Worm (Caenorhabditis elegans) whole organism, young adult: ENCODE data around the gene rft-2.

ENCODE experiments used
- B0261.1 ChIP-seq: sonication (generic microtip); optimal IDR thresholded peaks from 2 replicates; lab custom pipeline; 2016; ENCODE audit warnings: mild to moderate bottlenecking, missing genetic modification characterization, moderate library complexity, missing compliant biosample characterization
- F22D6.2 ChIP-seq: sonication (generic microtip); optimal IDR thresholded peaks from 2 replicates; lab custom pipeline; 2016; ENCODE audit warnings: mild to moderate bottlenecking, missing genetic modification characterization, missing compliant biosample characterization
- F33H1.4 ChIP-seq: fragments of 200-800 bp; sonication (Bioruptor generic); IDR thresholded peaks from 2 replicates; pipeline ENCODE4 v1.3.6; 2022; ENCODE audit warnings: missing genetic modification reagents, missing genetic modification characterization, missing compliant biosample characterization
- F37B4.10 ChIP-seq: fragments of 200-800 bp; sonication (Bioruptor generic); IDR thresholded peaks from 2 replicates; pipeline ENCODE4 v1.3.6; 2022; ENCODE audit warnings: missing genetic modification characterization, missing compliant biosample characterization
- F39B2.1 ChIP-seq: fragments of 200-800 bp; sonication (Bioruptor generic); IDR thresholded peaks from 2 replicates; pipeline ENCODE4 v1.3.6; 2022; ENCODE audit warnings: missing genetic modification reagents, missing genetic modification characterization, missing compliant biosample characterization
- Y53F4B.3 ChIP-seq: fragments of 200-800 bp; sonication (Bioruptor generic); IDR thresholded peaks from 2 replicates; pipeline ENCODE4 v1.3.6; 2022; ENCODE audit warnings: missing genetic modification reagents, missing genetic modification characterization, missing compliant biosample characterization
- Y95B8A.8 ChIP-seq: fragments of 200-800 bp; sonication (Bioruptor generic); IDR thresholded peaks from 2 replicates; pipeline ENCODE4 v1.3.6; 2022; ENCODE audit warnings: missing genetic modification reagents, missing genetic modification characterization, missing compliant biosample characterization
- akir-1 ChIP-seq: fragments of 200-800 bp; sonication (Bioruptor generic); optimal IDR thresholded peaks from 2 replicates; lab custom pipeline; 2018; ENCODE audit warnings: mild to moderate bottlenecking, missing genetic modification characterization, moderate library complexity, missing compliant biosample characterization
- aptf-2 ChIP-seq: fragments of 200-800 bp; sonication (Bioruptor generic); conservative IDR thresholded peaks from 2 replicates; pipeline ENCODE4 v1.3.6; 2022; ENCODE audit warnings: missing genetic modification reagents, missing genetic modification characterization, missing compliant biosample characterization
- athp-1 ChIP-seq: sonication (generic microtip); optimal IDR thresholded peaks from 2 replicates; lab custom pipeline; 2017; ENCODE audit warnings: mild to moderate bottlenecking, missing genetic modification characterization, missing compliant biosample characterization
- ccch-3 ChIP-seq: fragments of 200-800 bp; sonication (Bioruptor generic); optimal IDR thresholded peaks from 2 replicates; lab custom pipeline; 2018; ENCODE audit warnings: mild to moderate bottlenecking, missing genetic modification characterization, missing compliant biosample characterization
- cebp-2 ChIP-seq: fragments of 200-800 bp; sonication (Bioruptor generic); IDR thresholded peaks from 2 replicates; pipeline ENCODE4 v1.3.6; 2022; ENCODE audit warnings: missing genetic modification characterization, missing compliant biosample characterization
- ceh-79 ChIP-seq: sonication (generic microtip); optimal IDR thresholded peaks from 2 replicates; lab custom pipeline; 2017; ENCODE audit warnings: mild to moderate bottlenecking, missing genetic modification characterization, missing compliant biosample characterization
- ceh-91 ChIP-seq: fragments of 200-800 bp; sonication (Bioruptor generic); IDR thresholded peaks from 2 replicates; pipeline ENCODE4 v1.3.6; 2022; ENCODE audit warnings: missing genetic modification reagents, missing genetic modification characterization, missing compliant biosample characterization
- chd-7 ChIP-seq: sonication (generic microtip); optimal IDR thresholded peaks from 2 replicates; lab custom pipeline; 2016; ENCODE audit warnings: mild to moderate bottlenecking, missing genetic modification characterization, moderate library complexity, missing compliant biosample characterization
- egrh-3 ChIP-seq: fragments of 200-800 bp; sonication (Bioruptor generic); IDR thresholded peaks from 2 replicates; pipeline ENCODE4 v1.3.6; 2022; ENCODE audit warnings: missing genetic modification reagents, missing genetic modification characterization, missing compliant biosample characterization
- ekl-4 ChIP-seq: fragments of 200-800 bp; sonication (Bioruptor generic); IDR thresholded peaks from 2 replicates; pipeline ENCODE4 v1.3.6; 2022; ENCODE audit warnings: missing genetic modification reagents, missing genetic modification characterization, missing compliant biosample characterization
- him-1 ChIP-seq: sonication (generic microtip); optimal IDR thresholded peaks from 2 replicates; lab custom pipeline; 2016; ENCODE audit warnings: missing genotype, missing genetic modification reagents, missing genetic modification characterization, missing compliant biosample characterization
- hmg-20 ChIP-seq: fragments of 200-800 bp; sonication (Bioruptor generic); IDR thresholded peaks from 2 replicates; pipeline ENCODE4 v1.3.6; 2022; ENCODE audit warnings: missing genetic modification reagents, missing genetic modification characterization, missing compliant biosample characterization
- lin-35 ChIP-seq, 3 experiments: fragments of 150-350 bp in 2 of 3; sonication (generic microtip) in 1 of 3; optimal IDR thresholded peaks; 2 replicates each; lab custom pipeline; 2014 to 2018; ENCODE audit warnings: missing biosample characterization in 3 of 3, missing genetic modification characterization in 3 of 3, missing genetic modification reagents in 3 of 3
- madf-3 ChIP-seq: fragments of 200-800 bp; sonication (Bioruptor generic); IDR thresholded peaks from 2 replicates; pipeline ENCODE4 v1.3.6; 2022; ENCODE audit warnings: missing genetic modification reagents, missing genetic modification characterization, missing compliant biosample characterization
- madf-6 ChIP-seq: fragments of 200-800 bp; sonication (Bioruptor generic); IDR thresholded peaks from 2 replicates; pipeline ENCODE4 v1.3.6; 2022; ENCODE audit warnings: missing genetic modification reagents, missing genetic modification characterization, missing compliant biosample characterization
- mel-28 ChIP-seq: sonication (generic microtip); optimal IDR thresholded peaks from 2 replicates; lab custom pipeline; 2016; ENCODE audit warnings: borderline replicate concordance, mild to moderate bottlenecking, missing genetic modification characterization, missing compliant biosample characterization
- nhr-179 ChIP-seq: sonication (generic microtip); optimal IDR thresholded peaks from 2 replicates; lab custom pipeline; 2016; ENCODE audit warnings: mild to moderate bottlenecking, missing genetic modification characterization, missing compliant biosample characterization
- pha-4 ChIP-seq: fragments of 150-350 bp; sonication (generic microtip); optimal IDR thresholded peaks from 2 replicates; lab custom pipeline; 2014; ENCODE audit warnings: missing biosample characterization, missing genetic modification reagents, missing genetic modification characterization
- rec-8 ChIP-seq, 2 experiments: sonication (generic microtip); optimal IDR thresholded peaks; 2 replicates each; lab custom pipeline; 2016; ENCODE audit warnings: mild to moderate bottlenecking in 2 of 2, missing genetic modification characterization in 2 of 2, missing genetic modification reagents in 2 of 2, missing genotype in 2 of 2, missing biosample characterization in 1 of 2, missing compliant biosample characterization in 1 of 2, moderate library complexity in 1 of 2
- unc-130 ChIP-seq: sonication (generic microtip); optimal IDR thresholded peaks from 2 replicates; lab custom pipeline; 2016; ENCODE audit warnings: missing genetic modification reagents, missing genetic modification characterization, missing compliant biosample characterization
- xnd-1 ChIP-seq: sonication (generic microtip); optimal IDR thresholded peaks from 2 replicates; lab custom pipeline; 2016; ENCODE audit warnings: missing genotype, missing genetic modification reagents, missing genetic modification characterization, missing compliant biosample characterization
- zfh-2 ChIP-seq: fragments of 200-800 bp; sonication (Bioruptor generic); conservative IDR thresholded peaks from 2 replicates; pipeline ENCODE4 v1.3.6; 2022; ENCODE audit warnings: missing genetic modification reagents, missing genetic modification characterization, missing compliant biosample characterization
- zim-3 ChIP-seq: sonication (generic microtip); optimal IDR thresholded peaks from 2 replicates; lab custom pipeline; 2017; ENCODE audit warnings: mild to moderate bottlenecking, missing genetic modification characterization, moderate library complexity, missing compliant biosample characterization
- ztf-25 ChIP-seq: fragments of 200-800 bp; sonication (Bioruptor generic); IDR thresholded peaks from 2 replicates; pipeline ENCODE4 v1.3.6; 2022; ENCODE audit warnings: missing genetic modification reagents, missing genetic modification characterization, missing compliant biosample characterization
- ztf-28 ChIP-seq: fragments of 200-800 bp; sonication (Bioruptor generic); IDR thresholded peaks from 2 replicates; pipeline ENCODE4 v1.3.6; 2022; ENCODE audit warnings: missing genetic modification reagents, missing genetic modification characterization, missing compliant biosample characterization

rft-2 gene

ce11 chrV:4435411-4435981 lies 14.9 kb downstream of the rft-2 start, which contains the start of gene Y47D7A.13:
TSS of gene Y47D7A.13 (minus strand) at chrV:4435927.
- TF ChIP-seq B0261.1 (tag; lab: Kevin White, UChicago), result no peak
- TF ChIP-seq him-1 (tag; lab: Kevin White, UChicago), result no peak
- no peak for TF ChIP-seq mel-28 (tag; lab: Kevin White, UChicago)
- no peak for TF ChIP-seq lin-35 (GFP tag; optimal IDR thresholded peaks at IDR 0.05; lab: Kevin White, UChicago)
- TF ChIP-seq F33H1.4 (GFP tag; lab: Robert Waterston, UW), result 0 out of 2 replicates have a peak, but pooled peaks have one; percentile 24
- no peak for TF ChIP-seq F39B2.1
- TF ChIP-seq hmg-20 (GFP tag; lab: Robert Waterston, UW), result no peak
- peak; percentile 22 for TF ChIP-seq ceh-79
- TF ChIP-seq zfh-2 (GFP tag; lab: Robert Waterston, UW), result peak; percentile 70
- peak; percentile 93 for TF ChIP-seq egrh-3
- TF ChIP-seq cebp-2 (GFP tag; lab: Robert Waterston, UW), result no peak
- TF ChIP-seq F22D6.2 (tag; lab: Kevin White, UChicago), result no peak

- TF ChIP-seq ekl-4 (GFP tag; lab: Robert Waterston, UW) (no peak), xnd-1 (tag; lab: Kevin White, UChicago) (no peak), mel-28 (tag; lab: Kevin White, UChicago) (no peak), zfh-2 (GFP tag; lab: Robert Waterston, UW) (peak; percentile 85), unc-130 (no peak), F37B4.10 (GFP tag; lab: Robert Waterston, UW) (0 out of 2 replicates have a peak, but pooled peaks have one; percentile 28), ceh-91 (GFP tag; lab: Robert Waterston, UW) (no peak), pha-4 (no peak), egrh-3 (peak; percentile 95), ccch-3 (GFP tag; lab: Kevin White, UChicago) (no peak), ztf-25 (GFP tag; lab: Robert Waterston, UW) (0 out of 2 replicates have a peak, but pooled peaks have one; percentile 49), madf-3 (peak; percentile 64; the same call in 1 of the 2 replicates), Y53F4B.3 (no peak), akir-1 (no peak)
Measured at ce11 chrV:4432783-4433237, 17.6 kb downstream of the rft-2 start, which contains the start of gene Y47D7A.15. TSS of gene Y47D7A.15 (minus strand) at chrV:4433187.

ce11 chrV:4432196-4432595 lies 18.2 kb downstream of the rft-2 start:
- TF ChIP-seq zfh-2 (GFP tag; lab: Robert Waterston, UW) (peak; percentile 55), egrh-3 (peak; percentile 93)

ce11 chrV:4429576-4429975 lies 20.8 kb downstream of the rft-2 start, which contains the start of gene Y47D7A.12:
TSS of gene Y47D7A.12 (minus strand) at chrV:4429676.
- no peak for TF ChIP-seq madf-6 (GFP tag; lab: Robert Waterston, UW)
- no peak for TF ChIP-seq chd-7 (tag; lab: Kevin White, UChicago)
- TF ChIP-seq rec-8 (tag; optimal IDR thresholded peaks at IDR 0.05; lab: Kevin White, UChicago), result no peak
- TF ChIP-seq nhr-179, result no peak
- no peak for TF ChIP-seq aptf-2
- no peak for TF ChIP-seq ztf-28 (GFP tag; lab: Robert Waterston, UW)
- no peak for TF ChIP-seq zim-3 (tag; lab: Kevin White, UChicago)
- no peak for TF ChIP-seq F39B2.1
- TF ChIP-seq Y95B8A.8, result no peak
- TF ChIP-seq athp-1 (tag; lab: Kevin White, UChicago), result no peak
